Worm (Caenorhabditis elegans): ENCODE results near the gene F41B5.1.

DNA sequence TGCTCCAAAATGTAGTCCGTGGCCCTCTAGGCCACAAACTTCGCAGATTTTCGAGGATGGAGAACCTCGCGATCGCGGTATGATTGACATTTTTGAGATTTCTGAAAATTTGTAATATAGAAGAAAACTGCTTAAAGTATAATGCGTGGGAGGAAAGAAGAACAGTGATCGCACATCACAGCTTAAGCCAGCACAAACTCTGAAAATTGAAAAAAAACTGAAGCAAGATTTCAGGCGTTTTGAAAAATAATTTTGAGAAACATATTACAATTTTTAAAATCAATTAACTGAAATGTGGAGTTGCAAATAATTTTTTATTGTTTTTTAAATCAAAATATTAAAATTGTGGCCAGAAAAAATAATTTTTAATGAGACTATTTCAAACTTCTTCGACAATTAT lies 11.6 kb downstream of the F41B5.1 start, which contains the start of gene nhr-275:
- TF ChIP-seq unc-86 (tag; optimal IDR thresholded peaks at IDR 0.05), result no peak
- no peak for TF ChIP-seq pha-4 (tag; optimal IDR thresholded peaks at IDR 0.05)
- TF ChIP-seq nfya-1 (tag; optimal IDR thresholded peaks at IDR 0.05), result no peak
- no peak for TF ChIP-seq nhr-11 (tag; optimal IDR thresholded peaks at IDR 0.05)
- TF ChIP-seq sox-2 (GFP tag; IDR thresholded peaks at IDR 0.05), result no peak
- TF ChIP-seq K09A11.1 (tag; optimal IDR thresholded peaks at IDR 0.05; ENCODE audit: insufficient read depth), result no peak
- no peak for TF ChIP-seq elt-4 (tag; optimal IDR thresholded peaks at IDR 0.05)
- TF ChIP-seq ama-1 (optimal IDR thresholded peaks at IDR 0.05), result no peak
- no peak for TF ChIP-seq elt-2 (tag; optimal IDR thresholded peaks at IDR 0.05)
- no peak for TF ChIP-seq F13H6.1 (tag; optimal IDR thresholded peaks at IDR 0.05)
- TF ChIP-seq eyg-1 (tag; optimal IDR thresholded peaks at IDR 0.05), result no peak
